Fruit fly (Drosophila melanogaster) whole organism, embryonic: ENCODE data around the gene Cdk5alpha.

Experiments
- Ada2b ChIP-seq: fragments of 200-800 bp; sonication (Bioruptor generic); IDR thresholded peaks from 2 replicates; pipeline ENCODE4 v1.3.6; 2022; ENCODE audit warnings: missing biosample characterization, missing genetic modification characterization
- Blimp-1 ChIP-seq: fragments of 200-800 bp; sonication (Bioruptor generic); optimal IDR thresholded peaks from 3 replicates; lab custom pipeline; 2018; ENCODE audit warnings: missing biosample characterization, missing genetic modification characterization, mild to moderate bottlenecking, moderate library complexity, missing genetic modification reagents
- Bteb2 ChIP-seq: fragments of 200-800 bp; sonication (Bioruptor generic); optimal IDR thresholded peaks from 2 replicates; lab custom pipeline; 2016; ENCODE audit warnings: missing biosample characterization, missing genetic modification characterization
- CG1024 ChIP-seq: fragments of 200-800 bp; sonication (Bioruptor generic); IDR thresholded peaks from 2 replicates; pipeline ENCODE4 v1.3.6; 2022; ENCODE audit warnings: missing biosample characterization, missing genetic modification characterization
- CG10321 ChIP-seq: fragments of 200-800 bp; sonication (Bioruptor generic); IDR thresholded peaks from 2 replicates; pipeline ENCODE4 v1.3.6; 2022; ENCODE audit warnings: missing biosample characterization, missing genetic modification characterization
- CG10543 ChIP-seq: fragments of 200-800 bp; sonication (Bioruptor generic); optimal IDR thresholded peaks from 3 replicates; lab custom pipeline; 2017; ENCODE audit warnings: missing biosample characterization, mild to moderate bottlenecking, missing genetic modification characterization, moderate library complexity
- CG11093 ChIP-seq: fragments of 200-800 bp; sonication (Bioruptor generic); IDR thresholded peaks from 3 replicates; pipeline ENCODE4 v1.3.6; 2022; ENCODE audit warnings: missing biosample characterization, missing genetic modification characterization
- CG11247 ChIP-seq: fragments of 200-800 bp; sonication (Bioruptor generic); IDR thresholded peaks from 2 replicates; pipeline ENCODE4 v1.3.6; 2022; ENCODE audit warnings: missing biosample characterization, missing genetic modification characterization
- CG11560 ChIP-seq: fragments of 200-800 bp; sonication (Bioruptor generic); IDR thresholded peaks from 3 replicates; pipeline ENCODE4 v1.3.6; 2022; ENCODE audit warnings: missing biosample characterization, missing genetic modification characterization
- CG12155 ChIP-seq: fragments of 200-800 bp; sonication (Bioruptor generic); optimal IDR thresholded peaks from 3 replicates; lab custom pipeline; 2016; ENCODE audit warnings: missing biosample characterization, missing genetic modification characterization
- CG12236 ChIP-seq: fragments of 200-800 bp; sonication (Bioruptor generic); optimal IDR thresholded peaks from 2 replicates; lab custom pipeline; 2016; ENCODE audit warnings: missing biosample characterization, missing genetic modification characterization
- CG13424 ChIP-seq: fragments of 200-800 bp; sonication (Bioruptor generic); optimal IDR thresholded peaks from 2 replicates; lab custom pipeline; 2019; ENCODE audit warnings: missing biosample characterization, mild to moderate bottlenecking, missing genetic modification characterization, moderate library complexity
- CG14965 ChIP-seq: fragments of 200-800 bp; sonication (Bioruptor generic); optimal IDR thresholded peaks from 2 replicates; lab custom pipeline; 2016; ENCODE audit warnings: missing biosample characterization, missing genetic modification characterization, borderline replicate concordance
- CG16779 ChIP-seq: fragments of 200-800 bp; sonication (Bioruptor generic); IDR thresholded peaks from 2 replicates; pipeline ENCODE4 v1.3.6; 2022; ENCODE audit warnings: missing biosample characterization, missing genetic modification characterization
- CG16813 ChIP-seq: fragments of 200-800 bp; sonication (Bioruptor generic); IDR thresholded peaks from 3 replicates; pipeline ENCODE4 v1.3.6; 2022; ENCODE audit warnings: missing biosample characterization, missing genetic modification characterization; ENCODE audit not compliant: partially characterized antibody
- CG16815 ChIP-seq: fragments of 200-800 bp; sonication (Bioruptor generic); optimal IDR thresholded peaks from 3 replicates; lab custom pipeline; 2017; ENCODE audit warnings: missing biosample characterization, mild to moderate bottlenecking, missing genetic modification characterization
- CG2120 ChIP-seq: fragments of 200-800 bp; sonication (Bioruptor generic); optimal IDR thresholded peaks from 3 replicates; lab custom pipeline; 2016; ENCODE audit warnings: missing biosample characterization, missing genetic modification characterization
- CG3163 ChIP-seq: fragments of 200-800 bp; sonication (Bioruptor generic); optimal IDR thresholded peaks from 3 replicates; lab custom pipeline; 2016; ENCODE audit warnings: missing biosample characterization, missing genetic modification characterization
- CG7987 ChIP-seq: fragments of 200-800 bp; sonication (Bioruptor generic); optimal IDR thresholded peaks from 2 replicates; lab custom pipeline; 2018; ENCODE audit warnings: missing biosample characterization, mild to moderate bottlenecking, missing genetic modification characterization, moderate library complexity
- CG8944 ChIP-seq: fragments of 200-800 bp; sonication (Bioruptor generic); optimal IDR thresholded peaks from 3 replicates; lab custom pipeline; 2016; ENCODE audit warnings: missing biosample characterization, missing genetic modification characterization
- CG9215 ChIP-seq: fragments of 200-800 bp; sonication (Bioruptor generic); IDR thresholded peaks from 2 replicates; pipeline ENCODE4 v1.3.6; 2022; ENCODE audit warnings: missing biosample characterization, missing genetic modification characterization
- CG9437 ChIP-seq: fragments of 200-800 bp; sonication (Bioruptor generic); optimal IDR thresholded peaks from 2 replicates; lab custom pipeline; 2018; ENCODE audit warnings: missing biosample characterization, mild to moderate bottlenecking, missing genetic modification characterization
- E2f2 ChIP-seq: fragments of 200-800 bp; sonication (Bioruptor generic); IDR thresholded peaks from 2 replicates; pipeline ENCODE4 v1.3.6; 2022; ENCODE audit warnings: missing biosample characterization, missing genetic modification characterization
- Gsc ChIP-seq: fragments of 200-800 bp; sonication (Bioruptor generic); IDR thresholded peaks from 2 replicates; pipeline ENCODE4 v1.3.6; 2022; ENCODE audit warnings: missing biosample characterization, missing genetic modification characterization
- Hand ChIP-seq: fragments of 200-800 bp; sonication (Bioruptor generic); optimal IDR thresholded peaks from 2 replicates; lab custom pipeline; 2017; ENCODE audit warnings: mild to moderate bottlenecking, missing biosample characterization, missing genetic modification reagents, missing genetic modification characterization
- HmgZ ChIP-seq: fragments of 200-800 bp; sonication (Bioruptor generic); optimal IDR thresholded peaks from 2 replicates; lab custom pipeline; 2018; ENCODE audit warnings: missing biosample characterization, mild to moderate bottlenecking, missing genetic modification characterization
- Hmr ChIP-seq: fragments of 200-800 bp; sonication (Bioruptor generic); optimal IDR thresholded peaks from 3 replicates; lab custom pipeline; 2017; ENCODE audit warnings: mild to moderate bottlenecking, missing biosample characterization, missing genetic modification reagents, missing genetic modification characterization
- Hmx ChIP-seq: fragments of 200-800 bp; sonication (Bioruptor generic); optimal IDR thresholded peaks from 2 replicates; lab custom pipeline; 2016; ENCODE audit warnings: missing biosample characterization, missing genetic modification characterization
- Kr ChIP-seq: fragments of 200-800 bp; sonication (Bioruptor generic); optimal IDR thresholded peaks from 2 replicates; lab custom pipeline; 2017; ENCODE audit warnings: missing biosample characterization, mild to moderate bottlenecking, missing genetic modification characterization
- Spps ChIP-seq: fragments of 200-800 bp; sonication (Bioruptor generic); optimal IDR thresholded peaks from 2 replicates; lab custom pipeline; 2018; ENCODE audit warnings: missing biosample characterization, mild to moderate bottlenecking, missing genetic modification characterization
- Sry-β ChIP-seq: fragments of 200-800 bp; sonication (Bioruptor generic); optimal IDR thresholded peaks from 2 replicates; lab custom pipeline; 2018; ENCODE audit warnings: missing biosample characterization, mild to moderate bottlenecking, missing genetic modification characterization, moderate library complexity
- Usf ChIP-seq: fragments of 200-800 bp; sonication (Bioruptor generic); optimal IDR thresholded peaks from 2 replicates; lab custom pipeline; 2017; ENCODE audit warnings: missing genotype, missing biosample characterization, missing genetic modification characterization
- Vsx1 ChIP-seq: fragments of 200-800 bp; sonication (Bioruptor generic); optimal IDR thresholded peaks from 2 replicates; lab custom pipeline; 2017; ENCODE audit warnings: missing biosample characterization, mild to moderate bottlenecking, missing genetic modification characterization, missing genetic modification reagents
- br ChIP-seq: fragments of >200 bp; optimal IDR thresholded peaks from 2 replicates; lab custom pipeline; 2017
- cas ChIP-seq: fragments of 200-800 bp; sonication (Bioruptor generic); IDR thresholded peaks from 2 replicates; pipeline ENCODE4 v1.3.6; 2022; ENCODE audit warnings: missing biosample characterization, missing genetic modification characterization
- croc ChIP-seq: fragments of 200-800 bp; sonication (Bioruptor generic); conservative IDR thresholded peaks from 3 replicates; pipeline ENCODE4 v1.3.6; 2022; ENCODE audit warnings: missing biosample characterization, missing genetic modification characterization
- ems ChIP-seq: fragments of 200-800 bp; sonication (Bioruptor generic); optimal IDR thresholded peaks from 3 replicates; lab custom pipeline; 2016; ENCODE audit warnings: missing biosample characterization, missing genetic modification characterization
- en ChIP-seq: fragments of 200-800 bp; sonication (Bioruptor generic); optimal IDR thresholded peaks from 2 replicates; lab custom pipeline; 2016; ENCODE audit warnings: missing biosample characterization, missing genetic modification characterization
- eve ChIP-seq, 2 experiments: fragments of >200 bp; optimal IDR thresholded peaks; 2 replicates each; lab custom pipeline; 2017; ENCODE audit warnings: missing biosample characterization in 2 of 2, missing genetic modification characterization in 2 of 2
- fd102C ChIP-seq: fragments of 200-800 bp; sonication (Bioruptor generic); optimal IDR thresholded peaks from 2 replicates; lab custom pipeline; 2018; ENCODE audit warnings: missing biosample characterization, mild to moderate bottlenecking, missing genetic modification characterization, moderate library complexity
- gem ChIP-seq: fragments of 200-800 bp; sonication (Bioruptor generic); optimal IDR thresholded peaks from 2 replicates; lab custom pipeline; 2019; ENCODE audit warnings: missing biosample characterization, mild to moderate bottlenecking, missing genetic modification characterization, moderate library complexity
- ham ChIP-seq: fragments of 200-800 bp; sonication (Bioruptor generic); IDR thresholded peaks from 2 replicates; pipeline ENCODE4 v1.3.6; 2022; ENCODE audit warnings: missing biosample characterization, missing genetic modification characterization
- org-1 ChIP-seq: fragments of 200-800 bp; sonication (Bioruptor generic); optimal IDR thresholded peaks from 2 replicates; lab custom pipeline; 2017; ENCODE audit warnings: missing biosample characterization, missing genetic modification characterization
- pb ChIP-seq: fragments of 200-800 bp; sonication (Bioruptor generic); optimal IDR thresholded peaks from 3 replicates; lab custom pipeline; 2016; ENCODE audit warnings: missing biosample characterization, missing genetic modification characterization
- pho ChIP-seq: fragments of 200-800 bp; sonication (Bioruptor generic); optimal IDR thresholded peaks from 2 replicates; lab custom pipeline; 2016; ENCODE audit warnings: missing biosample characterization, missing genetic modification characterization
- run ChIP-seq: fragments of 200-800 bp; sonication (Bioruptor generic); optimal IDR thresholded peaks from 3 replicates; lab custom pipeline; 2018; ENCODE audit warnings: missing biosample characterization, mild to moderate bottlenecking, missing genetic modification characterization
- sisA ChIP-seq: fragments of 200-800 bp; sonication (Bioruptor generic); IDR thresholded peaks from 2 replicates; pipeline ENCODE4 v1.3.6; 2022; ENCODE audit warnings: missing biosample characterization, missing genetic modification characterization
- slou ChIP-seq: fragments of 200-800 bp; sonication (Bioruptor generic); optimal IDR thresholded peaks from 3 replicates; lab custom pipeline; 2016; ENCODE audit warnings: missing biosample characterization, missing genetic modification characterization
- so ChIP-seq: fragments of 200-800 bp; sonication (Bioruptor generic); IDR thresholded peaks from 3 replicates; pipeline ENCODE4 v1.3.6; 2022; ENCODE audit warnings: missing biosample characterization, missing genetic modification characterization
- tna ChIP-seq: fragments of 200-800 bp; sonication (Bioruptor generic); IDR thresholded peaks from 2 replicates; pipeline ENCODE4 v1.3.6; 2022; ENCODE audit warnings: missing biosample characterization, missing genetic modification characterization; ENCODE audit not compliant: partially characterized antibody
- trh ChIP-seq: fragments of 200-800 bp; sonication (Bioruptor generic); optimal IDR thresholded peaks from 2 replicates; lab custom pipeline; 2016; ENCODE audit warnings: missing biosample characterization, missing genetic modification characterization
- unc-4 ChIP-seq: fragments of 200-800 bp; sonication (Bioruptor generic); IDR thresholded peaks from 2 replicates; pipeline ENCODE4 v1.3.6; 2022; ENCODE audit warnings: missing biosample characterization, missing genetic modification characterization; ENCODE audit not compliant: partially characterized antibody
- wdn ChIP-seq: fragments of 200-800 bp; sonication (Bioruptor generic); IDR thresholded peaks from 2 replicates; pipeline ENCODE4 v1.3.6; 2022; ENCODE audit warnings: missing biosample characterization, missing genetic modification characterization

Cdk5alpha gene

DNA sequence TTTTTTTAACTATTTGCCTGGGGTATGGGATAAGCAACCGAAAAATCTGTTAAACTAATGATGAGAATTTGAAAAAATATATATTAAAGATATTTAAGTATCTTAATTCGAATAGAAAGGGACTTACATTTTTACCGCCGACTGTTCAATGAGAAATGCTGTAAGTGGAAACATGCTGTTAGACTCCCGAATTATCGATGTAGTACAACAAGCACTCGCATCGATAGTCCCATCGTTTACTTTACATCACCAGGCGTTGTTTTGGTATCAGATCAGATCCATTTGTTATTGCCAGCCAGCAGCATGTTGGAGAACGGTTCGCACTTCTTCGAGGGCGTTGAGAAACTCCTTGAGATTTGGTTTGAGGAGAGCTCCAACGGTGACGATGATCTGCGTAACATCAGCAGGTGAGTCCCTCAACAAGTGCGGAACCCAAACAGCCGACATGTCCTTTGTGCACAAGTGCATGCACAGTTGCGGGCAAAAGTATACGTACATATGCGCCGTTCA lies 28.5 kb upstream of the Cdk5alpha start, which contains the start of gene SamDC (continued):
- TF ChIP-seq fd102C (no peak), Hmr (GFP tag; lab: Kevin White, UChicago) (peak; percentile 75), slou (no peak), CG11560 (no peak), Bteb2 (GFP tag; lab: Kevin White, UChicago) (no peak), CG13424 (tag; lab: Kevin White, UChicago) (peak; percentile 59), gem (tag; lab: Kevin White, UChicago) (peak; percentile 76), ems (peak; percentile 8), Kr (no peak), unc-4 (GFP tag; lab: Robert Waterston, UW) (peak; percentile 77), CG16779 (GFP tag; lab: Robert Waterston, UW) (no peak), cas (0 out of 2 replicates have a peak, but pooled peaks have one; percentile 13), CG12236 (no peak), CG1024 (GFP tag; lab: Robert Waterston, UW) (peak; percentile 95), CG12155 (GFP tag; lab: Kevin White, UChicago) (peak; percentile 27), CG14965 (GFP tag; lab: Kevin White, UChicago) (no peak), run (no peak), CG9215 (no peak), E2f2 (peak; percentile 42), CG11247 (no peak), CG2120 (GFP tag; lab: Kevin White, UChicago) (peak; percentile 37), CG16815 (GFP tag; lab: Kevin White, UChicago) (peak; percentile 7), CG3163 (no peak), br (lab: Kevin White, UChicago) (no peak), CG11093 (GFP tag; lab: Robert Waterston, UW) (no peak), CG7987 (GFP tag; lab: Kevin White, UChicago) (peak; percentile 21), trh (GFP tag; lab: Kevin White, UChicago) (no peak), CG10543 (GFP tag; lab: Kevin White, UChicago) (no peak), Hand (no peak), org-1 (no peak), pb (peak; percentile 39)

DNA sequence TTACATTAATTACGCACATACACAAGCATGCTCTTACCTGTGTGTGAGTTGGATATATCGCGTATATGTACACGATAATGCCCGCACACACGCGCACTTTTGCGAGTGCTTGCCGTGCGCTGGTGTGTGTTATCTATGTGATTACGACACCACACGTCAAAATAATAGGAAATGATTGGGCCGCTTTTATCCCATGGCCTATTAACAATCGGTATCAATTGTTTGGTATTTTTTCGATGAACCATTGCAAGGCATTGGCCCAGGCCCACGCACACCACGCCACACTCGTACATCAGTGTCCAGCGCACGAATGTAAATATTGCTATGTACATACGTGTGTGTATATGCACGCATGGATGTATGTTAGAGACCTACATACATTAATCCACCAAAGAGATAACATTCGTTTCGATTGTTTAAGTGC lies 24.1 kb upstream of the Cdk5alpha start:
- TF ChIP-seq croc (GFP tag; lab: Robert Waterston, UW) = no peak
- no peak for TF ChIP-seq sisA (GFP tag; lab: Robert Waterston, UW)
- no peak for TF ChIP-seq CG9437 (GFP tag; lab: Kevin White, UChicago)
- no peak for TF ChIP-seq Blimp-1 (GFP tag; lab: Kevin White, UChicago)
- TF ChIP-seq CG16813 (GFP tag; lab: Robert Waterston, UW) = 0 out of 3 replicates have a peak, but pooled peaks have one; percentile 40
- TF ChIP-seq en = no peak
- peak; percentile 75 for TF ChIP-seq Vsx1 (GFP tag; lab: Kevin White, UChicago)
- TF ChIP-seq CG10321 (GFP tag; lab: Robert Waterston, UW) = no peak
- TF ChIP-seq Sry-β (GFP tag; lab: Kevin White, UChicago) = peak; percentile 17
- TF ChIP-seq CG9215 = no peak
- no peak; the same call in 1 of the 3 replicates for TF ChIP-seq so (GFP tag; lab: Robert Waterston, UW)
- TF ChIP-seq pho (GFP tag; lab: Kevin White, UChicago) = peak; percentile 18
- 0 out of 2 replicates have a peak, but pooled peaks have one; percentile 38 for TF ChIP-seq wdn (GFP tag; lab: Robert Waterston, UW)
- peak; percentile 48; the same call in 1 of the 2 replicates for TF ChIP-seq tna (GFP tag; lab: Robert Waterston, UW)
- peak in 1 of 2 experiments; percentile 95 for TF ChIP-seq eve (GFP tag; optimal IDR thresholded peaks at IDR 0.05; lab: Kevin White, UChicago)
- no peak for TF ChIP-seq CG8944 (GFP tag; lab: Kevin White, UChicago)
- TF ChIP-seq Spps = peak; percentile 43
- no peak for TF ChIP-seq Gsc (GFP tag; lab: Robert Waterston, UW)
- no peak for TF ChIP-seq Ada2b (GFP tag; lab: Robert Waterston, UW)
- no peak for TF ChIP-seq Usf
- TF ChIP-seq HmgZ (tag; lab: Kevin White, UChicago) = peak; percentile 92
- TF ChIP-seq ham (GFP tag; lab: Robert Waterston, UW) = no peak
- TF ChIP-seq Hmx (GFP tag; lab: Kevin White, UChicago) = no peak
